Worm (Caenorhabditis elegans) whole organism, L1 larva: ENCODE results near the gene gplb-1.

Experiments used
- F16B12.6 ChIP-seq: fragments of 150-350 bp; optimal IDR thresholded peaks from 2 replicates; lab custom pipeline; 2014; ENCODE audit warnings: missing biosample characterization, missing genetic modification characterization
- blmp-1 ChIP-seq: fragments of 150-350 bp; optimal IDR thresholded peaks from 2 replicates; lab custom pipeline; 2014; ENCODE audit warnings: missing biosample characterization, missing genetic modification characterization
- ceh-82 ChIP-seq, 3 experiments: fragments of 150-350 bp in 1 of 3; sonication (generic microtip) in 2 of 3; optimal IDR thresholded peaks; 2 replicates each; lab custom pipeline; 2014 to 2017; ENCODE audit warnings: missing biosample characterization in 3 of 3, missing genetic modification characterization in 3 of 3
- elt-2 ChIP-seq: sonication (generic microtip); optimal IDR thresholded peaks from 2 replicates; lab custom pipeline; 2016; ENCODE audit warnings: missing genetic modification characterization, mild to moderate bottlenecking, inconsistent platforms, missing compliant biosample characterization, missing genetic modification reagents
- fos-1 ChIP-seq: fragments of 150-350 bp; optimal IDR thresholded peaks from 2 replicates; lab custom pipeline; 2014; ENCODE audit warnings: missing biosample characterization, missing genetic modification characterization
- hpl-2 ChIP-seq: fragments of 150-350 bp; optimal IDR thresholded peaks from 2 replicates; lab custom pipeline; 2014; ENCODE audit warnings: missing biosample characterization, missing genetic modification reagents, missing genetic modification characterization
- lin-13 ChIP-seq: fragments of 150-350 bp; optimal IDR thresholded peaks from 2 replicates; lab custom pipeline; 2014; ENCODE audit warnings: missing biosample characterization, missing genetic modification reagents, missing genetic modification characterization
- nhr-28 ChIP-seq: fragments of 150-350 bp; optimal IDR thresholded peaks from 2 replicates; lab custom pipeline; 2014; ENCODE audit warnings: missing biosample characterization, missing genetic modification characterization
- snpc-4 ChIP-seq: fragments of 150-350 bp; optimal IDR thresholded peaks from 2 replicates; lab custom pipeline; 2014; ENCODE audit warnings: missing biosample characterization, missing genetic modification characterization
- unc-30 ChIP-seq: sonication (generic microtip); optimal IDR thresholded peaks from 2 replicates; lab custom pipeline; 2017; ENCODE audit warnings: missing biosample characterization, missing genetic modification characterization
- unc-62 ChIP-seq: fragments of 150-350 bp; optimal IDR thresholded peaks from 2 replicates; lab custom pipeline; 2014; ENCODE audit warnings: missing biosample characterization, missing genetic modification reagents, missing genetic modification characterization
- xbp-1 ChIP-seq: sonication (generic microtip); optimal IDR thresholded peaks from 2 replicates; lab custom pipeline; 2016; ENCODE audit warnings: missing genetic modification characterization, missing compliant biosample characterization

DNA sequence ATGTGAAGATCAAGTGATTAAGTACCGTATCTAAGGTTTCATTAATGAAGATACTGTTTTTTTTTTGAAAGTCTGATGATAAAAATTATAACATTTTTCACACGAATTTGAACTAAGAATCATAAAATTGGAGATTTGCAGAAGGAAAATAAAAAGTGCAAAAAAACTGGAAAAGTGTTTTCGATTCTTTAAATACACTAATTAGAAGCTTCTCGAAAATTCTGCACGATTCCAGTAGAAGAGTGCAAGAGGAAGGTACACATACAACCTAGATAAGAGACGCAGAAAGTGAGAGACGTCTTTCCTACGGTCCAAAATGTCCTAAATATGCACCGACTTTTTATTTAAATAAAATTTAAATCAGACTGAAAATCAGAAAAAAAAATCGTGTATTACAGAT is 44.8 kb downstream of the gplb-1 start:
- TF ChIP-seq ceh-82 (tag; optimal IDR thresholded peaks at IDR 0.05; lab: Kevin White, UChicago), result no peak
- no peak for TF ChIP-seq elt-2 (tag; lab: Kevin White, UChicago)
- no peak for TF ChIP-seq blmp-1 (tag; lab: Kevin White, UChicago)
- no peak for TF ChIP-seq snpc-4
- TF ChIP-seq lin-13, result no peak
- no peak for TF ChIP-seq fos-1 (tag; lab: Kevin White, UChicago)
- TF ChIP-seq xbp-1 (tag; lab: Kevin White, UChicago), result no peak
- no peak for TF ChIP-seq hpl-2 (GFP tag; lab: Kevin White, UChicago)
- TF ChIP-seq unc-62, result no peak
- TF ChIP-seq F16B12.6, result no peak
- no peak for TF ChIP-seq nhr-28 (tag; lab: Kevin White, UChicago)
- no peak for TF ChIP-seq unc-30
